Fruit fly (Drosophila melanogaster) whole organism, adult: ENCODE measurements around the gene CG5078.
A peak's percentile ranks its signal among the peaks of the same experiment; 100 is the strongest.

ENCODE experiments used
- CG11617 ChIP-seq: fragments of 200-800 bp; sonication (Bioruptor generic); optimal IDR thresholded peaks from 2 replicates; lab custom pipeline; 2017; ENCODE audit warnings: mild to moderate bottlenecking, missing biosample characterization, missing genetic modification reagents, missing genetic modification characterization
- CG12768 ChIP-seq: fragments of 200-800 bp; sonication (Bioruptor generic); optimal IDR thresholded peaks from 2 replicates; lab custom pipeline; 2017; ENCODE audit warnings: missing biosample characterization, missing genetic modification characterization, mild to moderate bottlenecking, moderate library complexity, missing genetic modification reagents
- CG14711 ChIP-seq: fragments of 200-800 bp; sonication (Bioruptor generic); optimal IDR thresholded peaks from 2 replicates; lab custom pipeline; 2018; ENCODE audit warnings: missing biosample characterization, mild to moderate bottlenecking, missing genetic modification characterization, moderate library complexity
- CG1620 ChIP-seq: fragments of 200-800 bp; sonication (Bioruptor generic); optimal IDR thresholded peaks from 2 replicates; lab custom pipeline; 2016; ENCODE audit warnings: missing biosample characterization, missing genetic modification characterization
- CG33017 ChIP-seq: fragments of 200-800 bp; sonication (Bioruptor generic); optimal IDR thresholded peaks from 2 replicates; lab custom pipeline; 2018; ENCODE audit warnings: missing biosample characterization, mild to moderate bottlenecking, missing genetic modification characterization, moderate library complexity
- CG5204 ChIP-seq: fragments of 200-800 bp; sonication (Bioruptor generic); optimal IDR thresholded peaks from 2 replicates; lab custom pipeline; 2016; ENCODE audit warnings: missing biosample characterization, missing genetic modification characterization
- CG7045 ChIP-seq: fragments of 200-800 bp; sonication (Bioruptor generic); optimal IDR thresholded peaks from 2 replicates; lab custom pipeline; 2017; ENCODE audit warnings: missing biosample characterization, mild to moderate bottlenecking, missing genetic modification characterization
- CG7101 ChIP-seq: fragments of 200-800 bp; sonication (Bioruptor generic); optimal IDR thresholded peaks from 2 replicates; lab custom pipeline; 2018; ENCODE audit warnings: missing biosample characterization, mild to moderate bottlenecking, missing genetic modification characterization, moderate library complexity
- Clk ChIP-seq: fragments of 200-800 bp; sonication (Bioruptor generic); optimal IDR thresholded peaks from 2 replicates; lab custom pipeline; 2017; ENCODE audit warnings: missing biosample characterization, missing genetic modification characterization
- Crg-1 ChIP-seq: fragments of 200-800 bp; sonication (Bioruptor generic); optimal IDR thresholded peaks from 2 replicates; lab custom pipeline; 2016; ENCODE audit warnings: missing biosample characterization, missing genetic modification characterization
- Hr96 ChIP-seq: fragments of 200-800 bp; sonication (Bioruptor generic); optimal IDR thresholded peaks from 2 replicates; lab custom pipeline; 2016; ENCODE audit warnings: missing biosample characterization, missing genetic modification characterization
- Mnt ChIP-seq: fragments of 200-800 bp; sonication (Bioruptor generic); optimal IDR thresholded peaks from 2 replicates; lab custom pipeline; 2016; ENCODE audit warnings: missing biosample characterization, mild to moderate bottlenecking, missing genetic modification characterization
- bab1 ChIP-seq: fragments of 200-800 bp; sonication (Bioruptor generic); optimal IDR thresholded peaks from 3 replicates; lab custom pipeline; 2019; ENCODE audit warnings: missing biosample characterization, mild to moderate bottlenecking, missing genetic modification characterization, moderate library complexity
- cic ChIP-seq: fragments of 200-800 bp; sonication (Bioruptor generic); optimal IDR thresholded peaks from 2 replicates; lab custom pipeline; 2017; ENCODE audit warnings: missing biosample characterization, mild to moderate bottlenecking, missing genetic modification characterization, moderate library complexity
- cnc ChIP-seq, 2 experiments: fragments of >200 bp; optimal IDR thresholded peaks; 2 replicates each; lab custom pipeline; 2017
- kay ChIP-seq: fragments of 200-800 bp; sonication (Bioruptor generic); peaks from one replicate; lab custom pipeline; 2016; ENCODE audit warnings: missing biosample characterization, missing genetic modification characterization, borderline replicate concordance
- ovo ChIP-seq: fragments of 200-800 bp; sonication (Bioruptor generic); optimal IDR thresholded peaks from 2 replicates; lab custom pipeline; 2016; ENCODE audit warnings: missing biosample characterization, missing genetic modification characterization
- pad ChIP-seq: fragments of 200-800 bp; sonication (Bioruptor generic); optimal IDR thresholded peaks from 3 replicates; lab custom pipeline; 2017; ENCODE audit warnings: missing biosample characterization, missing genetic modification characterization, mild to moderate bottlenecking, moderate library complexity, missing genetic modification reagents
- tj ChIP-seq: fragments of 200-800 bp; sonication (Bioruptor generic); optimal IDR thresholded peaks from 3 replicates; lab custom pipeline; 2017; ENCODE audit warnings: missing biosample characterization, mild to moderate bottlenecking, missing genetic modification characterization, moderate library complexity
- toe ChIP-seq: fragments of 200-800 bp; sonication (Bioruptor generic); optimal IDR thresholded peaks from 2 replicates; lab custom pipeline; 2016; ENCODE audit warnings: missing biosample characterization, missing genetic modification characterization

CG5078 gene

dm6 chr3L:20471499-20472313 lies 34.1 kb upstream of the CG5078 start:
- no peak for TF ChIP-seq CG7045 (GFP tag; lab: Kevin White, UChicago)
- peak; percentile 46 for TF ChIP-seq toe
- TF ChIP-seq tj (GFP tag; lab: Kevin White, UChicago), result no peak
- TF ChIP-seq cic (GFP tag; lab: Kevin White, UChicago), result peak; percentile 71
- peak; percentile 87 for TF ChIP-seq Crg-1
- TF ChIP-seq cnc (optimal IDR thresholded peaks at IDR 0.05; lab: Kevin White, UChicago), result no peak
- peak; percentile 62 for TF ChIP-seq CG14711 (tag; lab: Kevin White, UChicago)
- TF ChIP-seq Clk (GFP tag; lab: Kevin White, UChicago), result no peak
- peak; percentile 84 for TF ChIP-seq CG33017 (tag; lab: Kevin White, UChicago)
- no peak for TF ChIP-seq bab1 (GFP tag; lab: Kevin White, UChicago)
- TF ChIP-seq Hr96 (GFP tag; lab: Kevin White, UChicago), result peak; percentile 19
- peak; percentile 12 for TF ChIP-seq CG1620
- TF ChIP-seq CG5204 (GFP tag; lab: Kevin White, UChicago), result peak; percentile 17
- TF ChIP-seq CG12768 (GFP tag; lab: Kevin White, UChicago), result peak; percentile 32
- TF ChIP-seq kay (GFP tag; lab: Kevin White, UChicago), result peak; percentile 50
- TF ChIP-seq ovo (GFP tag; lab: Kevin White, UChicago), result peak; percentile 53
- peak; percentile 41 for TF ChIP-seq CG11617 (GFP tag; lab: Kevin White, UChicago)
- peak; percentile 63 for TF ChIP-seq Mnt (GFP tag; lab: Kevin White, UChicago)
- TF ChIP-seq pad (GFP tag; lab: Kevin White, UChicago), result peak; percentile 50
- TF ChIP-seq CG7101, result peak; percentile 76

- TF ChIP-seq bab1 (GFP tag; lab: Kevin White, UChicago), result no peak
- TF ChIP-seq Hr96 (GFP tag; lab: Kevin White, UChicago), result no peak
- no peak for TF ChIP-seq Mnt (GFP tag; lab: Kevin White, UChicago)
- TF ChIP-seq kay (GFP tag; lab: Kevin White, UChicago), result no peak
- TF ChIP-seq CG7101, result no peak
- TF ChIP-seq CG14711 (tag; lab: Kevin White, UChicago), result no peak
- TF ChIP-seq toe, result no peak
- no peak for TF ChIP-seq CG1620
- TF ChIP-seq tj (GFP tag; lab: Kevin White, UChicago), result no peak
- TF ChIP-seq cic (GFP tag; lab: Kevin White, UChicago), result no peak
- no peak for TF ChIP-seq CG12768 (GFP tag; lab: Kevin White, UChicago)
- TF ChIP-seq pad (GFP tag; lab: Kevin White, UChicago), result no peak
- TF ChIP-seq Crg-1, result no peak
- no peak for TF ChIP-seq Clk (GFP tag; lab: Kevin White, UChicago)
- no peak for TF ChIP-seq ovo (GFP tag; lab: Kevin White, UChicago)
- TF ChIP-seq cnc (optimal IDR thresholded peaks at IDR 0.05; lab: Kevin White, UChicago), result no peak
- no peak for TF ChIP-seq CG7045 (GFP tag; lab: Kevin White, UChicago)
- no peak for TF ChIP-seq CG33017 (tag; lab: Kevin White, UChicago)
- no peak for TF ChIP-seq CG11617 (GFP tag; lab: Kevin White, UChicago)
- TF ChIP-seq CG5204 (GFP tag; lab: Kevin White, UChicago), result no peak
Observed at dm6 chr3L:20472607-20473006, 33.2 kb upstream of the CG5078 start.

- TF ChIP-seq cnc (optimal IDR thresholded peaks at IDR 0.05; lab: Kevin White, UChicago) (no peak), CG11617 (GFP tag; lab: Kevin White, UChicago) (peak; percentile 40), Mnt (GFP tag; lab: Kevin White, UChicago) (peak; percentile 60), cic (GFP tag; lab: Kevin White, UChicago) (no peak), CG7045 (GFP tag; lab: Kevin White, UChicago) (peak; percentile 70), ovo (GFP tag; lab: Kevin White, UChicago) (no peak), CG12768 (GFP tag; lab: Kevin White, UChicago) (peak; percentile 78), CG14711 (tag; lab: Kevin White, UChicago) (peak; percentile 60), CG5204 (GFP tag; lab: Kevin White, UChicago) (peak; percentile 11), CG33017 (tag; lab: Kevin White, UChicago) (peak; percentile 74), pad (GFP tag; lab: Kevin White, UChicago) (peak; percentile 47), CG7101 (peak; percentile 74), toe (peak; percentile 8), bab1 (GFP tag; lab: Kevin White, UChicago) (no peak), tj (GFP tag; lab: Kevin White, UChicago) (peak; percentile 82)
Observed at dm6 chr3L:20473021-20473799, 32.6 kb upstream of the CG5078 start, which contains the start of the genes CG32428 and CG5969. Gene CG32428 (minus strand): TSS chr3L:20473723. Gene CG5969 (plus strand): TSS chr3L:20473783.

dm6 chr3L:20474197-20474788 lies 31.5 kb upstream of the CG5078 start, which contains the start of gene isoQC:
Gene isoQC (plus strand): TSS chr3L:20474466.
- TF ChIP-seq Mnt (GFP tag; lab: Kevin White, UChicago) (peak; percentile 60), CG7101 (no peak), kay (GFP tag; lab: Kevin White, UChicago) (peak; percentile 90)

dm6 chr3L:20474789-20475208 lies 31.0 kb upstream of the CG5078 start:
- peak; percentile 68 for TF ChIP-seq Mnt (GFP tag; lab: Kevin White, UChicago)
- peak; percentile 91 for TF ChIP-seq CG7045 (GFP tag; lab: Kevin White, UChicago)
- peak; percentile 86 for TF ChIP-seq CG14711 (tag; lab: Kevin White, UChicago)
- peak; percentile 90 for TF ChIP-seq CG7101
- peak; percentile 90 for TF ChIP-seq Crg-1
- peak; percentile 91 for TF ChIP-seq toe
- peak; percentile 90 for TF ChIP-seq CG33017 (tag; lab: Kevin White, UChicago)
- peak; percentile 90 for TF ChIP-seq bab1 (GFP tag; lab: Kevin White, UChicago)
- peak; percentile 71 for TF ChIP-seq tj (GFP tag; lab: Kevin White, UChicago)
- peak; percentile 85 for TF ChIP-seq kay (GFP tag; lab: Kevin White, UChicago)
- peak; percentile 79 for TF ChIP-seq Clk (GFP tag; lab: Kevin White, UChicago)
- TF ChIP-seq ovo (GFP tag; lab: Kevin White, UChicago), result peak; percentile 68
- TF ChIP-seq pad (GFP tag; lab: Kevin White, UChicago), result peak; percentile 68
- no peak for TF ChIP-seq cnc (optimal IDR thresholded peaks at IDR 0.05; lab: Kevin White, UChicago)
- TF ChIP-seq CG5204 (GFP tag; lab: Kevin White, UChicago), result peak; percentile 78
- peak; percentile 80 for TF ChIP-seq cic (GFP tag; lab: Kevin White, UChicago)
- peak; percentile 91 for TF ChIP-seq CG12768 (GFP tag; lab: Kevin White, UChicago)
- TF ChIP-seq CG1620, result peak; percentile 93
- peak; percentile 61 for TF ChIP-seq Hr96 (GFP tag; lab: Kevin White, UChicago)
- peak; percentile 91 for TF ChIP-seq CG11617 (GFP tag; lab: Kevin White, UChicago)
